Fruit fly (Drosophila melanogaster): Measurements from ENCODE around the gene CG7739.

DNA sequence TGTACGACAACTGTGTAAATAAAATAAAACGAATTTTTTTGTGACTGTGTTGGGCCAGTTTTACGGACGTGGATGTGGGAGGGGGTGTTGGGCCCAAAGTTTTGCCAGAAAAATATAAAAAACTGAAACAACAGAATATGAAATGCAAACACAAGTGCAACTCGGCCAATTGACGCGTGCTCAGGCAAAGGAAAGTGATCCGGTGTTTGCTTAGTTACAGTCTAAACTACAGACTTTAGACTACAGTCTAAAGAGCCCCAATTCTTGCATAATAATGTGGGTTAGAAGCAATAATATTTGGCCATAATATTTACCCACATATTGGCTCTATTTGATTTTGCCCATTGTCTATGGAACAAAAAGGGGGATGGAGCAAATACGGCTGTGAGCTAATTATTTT is 14.0 kb downstream of the CG7739 start:
- TF ChIP-seq ttk (optimal IDR thresholded peaks at IDR 0.05) (no peak), h (optimal IDR thresholded peaks at IDR 0.05) (no peak), psq (optimal IDR thresholded peaks at IDR 0.05) (no peak), Sin3A (optimal IDR thresholded peaks at IDR 0.05) (no peak), insv (optimal IDR thresholded peaks at IDR 0.05) (no peak)
